Worm (Caenorhabditis elegans): ENCODE measurements around the gene F09A5.2.

Gene F09A5.2

ce11 chrX:13106177-13106761 lies 28.6 kb upstream of the F09A5.2 start:
- TF ChIP-seq pat-9 (tag; optimal IDR thresholded peaks at IDR 0.05) (no peak), nhr-11 (tag; optimal IDR thresholded peaks at IDR 0.05) (no peak)

- TF ChIP-seq ceh-22 (tag; optimal IDR thresholded peaks at IDR 0.05), result no peak
Observed at ce11 chrX:13108664-13109063, 26.2 kb upstream of the F09A5.2 start.

ce11 chrX:13110004-13110403 lies 24.9 kb upstream of the F09A5.2 start:
- no peak for TF ChIP-seq ahr-1 (tag; optimal IDR thresholded peaks at IDR 0.05)

- TF ChIP-seq K02D7.2 (tag; optimal IDR thresholded peaks at IDR 0.05) (no peak), fax-1 (tag; optimal IDR thresholded peaks at IDR 0.05) (no peak), zip-5 (tag; optimal IDR thresholded peaks at IDR 0.05) (no peak), pros-1 (tag; optimal IDR thresholded peaks at IDR 0.05) (no peak), hlh-30 (tag; optimal IDR thresholded peaks at IDR 0.05; ENCODE audit: insufficient read depth) (no peak), che-1 (tag; optimal IDR thresholded peaks at IDR 0.05) (no peak), ceh-22 (tag; optimal IDR thresholded peaks at IDR 0.05) (no peak), C08G9.2 (tag; optimal IDR thresholded peaks at IDR 0.05) (no peak), nfya-1 (tag; optimal IDR thresholded peaks at IDR 0.05) (no peak), ceh-24 (tag; optimal IDR thresholded peaks at IDR 0.05) (no peak), hlh-8 (tag; optimal IDR thresholded peaks at IDR 0.05) (no peak), ceh-19 (GFP tag; optimal IDR thresholded peaks at IDR 0.05) (no peak), pqm-1 (tag; optimal IDR thresholded peaks at IDR 0.05) (no peak), pat-9 (tag; optimal IDR thresholded peaks at IDR 0.05) (no peak), ceh-31 (tag; optimal IDR thresholded peaks at IDR 0.05) (no peak)
Observed at ce11 chrX:13112664-13113063, 22.2 kb upstream of the F09A5.2 start.

- TF ChIP-seq hlh-30 (tag; optimal IDR thresholded peaks at IDR 0.05; ENCODE audit: insufficient read depth), result peak; percentile 14
- no peak for TF ChIP-seq ama-1 (optimal IDR thresholded peaks at IDR 0.05)
- no peak for TF ChIP-seq ttx-3 (tag; optimal IDR thresholded peaks at IDR 0.05)
- no peak for TF ChIP-seq hlh-13 (GFP tag; optimal IDR thresholded peaks at IDR 0.05)
Observed at ce11 chrX:13113457-13113856, 21.4 kb upstream of the F09A5.2 start, which contains the start of gene F17H10.2. TSS of gene F17H10.2 (plus strand) at chrX:13113772.

- no peak for TF ChIP-seq fax-1 (tag; optimal IDR thresholded peaks at IDR 0.05)
- no peak for TF ChIP-seq unc-86 (tag; optimal IDR thresholded peaks at IDR 0.05)
Observed at ce11 chrX:13115694-13116093, 19.2 kb upstream of the F09A5.2 start.

ce11 chrX:13116380-13116779 lies 18.5 kb upstream of the F09A5.2 start:
- TF ChIP-seq npax-4 (tag; optimal IDR thresholded peaks at IDR 0.05), result no peak
- no peak for TF ChIP-seq unc-86 (tag; optimal IDR thresholded peaks at IDR 0.05)

ce11 chrX:13119900-13120299 lies 15.0 kb upstream of the F09A5.2 start:
- TF ChIP-seq F13H6.1 (tag; optimal IDR thresholded peaks at IDR 0.05), result no peak
- TF ChIP-seq unc-3 (GFP tag; conservative IDR thresholded peaks at IDR 0.05), result no peak
- no peak for TF ChIP-seq unc-3 (tag; optimal IDR thresholded peaks at IDR 0.05)
- no peak for TF ChIP-seq ahr-1 (tag; optimal IDR thresholded peaks at IDR 0.05)
- TF ChIP-seq che-1 (tag; optimal IDR thresholded peaks at IDR 0.05), result no peak
- no peak for TF ChIP-seq hlh-30 (tag; optimal IDR thresholded peaks at IDR 0.05; ENCODE audit: insufficient read depth)
- TF ChIP-seq ceh-24 (tag; optimal IDR thresholded peaks at IDR 0.05), result no peak
- TF ChIP-seq hlh-6 (tag; optimal IDR thresholded peaks at IDR 0.05), result no peak

- TF ChIP-seq nhr-11 (tag; optimal IDR thresholded peaks at IDR 0.05), result no peak
- no peak for TF ChIP-seq ama-1 (optimal IDR thresholded peaks at IDR 0.05)
- TF ChIP-seq C08G9.2 (tag; optimal IDR thresholded peaks at IDR 0.05), result peak; percentile 91
- TF ChIP-seq pax-1 (tag; optimal IDR thresholded peaks at IDR 0.05), result no peak
- peak; percentile 92 for TF ChIP-seq gmeb-2 (tag; optimal IDR thresholded peaks at IDR 0.05)
- TF ChIP-seq dmd-4 (tag; optimal IDR thresholded peaks at IDR 0.05; ENCODE audit: borderline replicate concordance), result peak; percentile 92
- no peak for TF ChIP-seq elt-4 (tag; optimal IDR thresholded peaks at IDR 0.05)
- peak; percentile 92 for TF ChIP-seq lin-11 (tag; optimal IDR thresholded peaks at IDR 0.05)
- peak; percentile 84 for TF ChIP-seq F13H6.1 (tag; optimal IDR thresholded peaks at IDR 0.05)
- peak; percentile 79 for TF ChIP-seq fkh-6 (tag; optimal IDR thresholded peaks at IDR 0.05)
- TF ChIP-seq hlh-8 (tag; optimal IDR thresholded peaks at IDR 0.05), result peak; percentile 26
- no peak for TF ChIP-seq mec-3 (tag; optimal IDR thresholded peaks at IDR 0.05; ENCODE audit: borderline replicate concordance)
- TF ChIP-seq pat-9 (tag; optimal IDR thresholded peaks at IDR 0.05), result peak; percentile 96
- TF ChIP-seq zip-5 (tag; optimal IDR thresholded peaks at IDR 0.05), result peak; percentile 52
- peak; percentile 92 for TF ChIP-seq ceh-19 (GFP tag; optimal IDR thresholded peaks at IDR 0.05)
- TF ChIP-seq pag-3 (tag; optimal IDR thresholded peaks at IDR 0.05; ENCODE audit: borderline replicate concordance), result no peak
- peak; percentile 73 for TF ChIP-seq ceh-48 (tag; optimal IDR thresholded peaks at IDR 0.05)
Observed at ce11 chrX:13121104-13121503, 13.8 kb upstream of the F09A5.2 start.

Data from whole organism, late embryonic.